Worm (Caenorhabditis elegans) whole organism, L3 larva: ENCODE results near the gene ZC317.6.

Experiments
- aly-2 ChIP-seq: fragments of 150-350 bp; optimal IDR thresholded peaks from 2 replicates; lab custom pipeline; 2014; ENCODE audit warnings: missing biosample characterization, missing genetic modification characterization
- fos-1 ChIP-seq: fragments of 150-350 bp; optimal IDR thresholded peaks from 2 replicates; lab custom pipeline; 2014; ENCODE audit warnings: missing biosample characterization, missing genetic modification characterization
- lin-39 ChIP-seq: fragments of 150-350 bp; optimal IDR thresholded peaks from 2 replicates; lab custom pipeline; 2018; ENCODE audit warnings: missing biosample characterization, missing genetic modification reagents, missing genetic modification characterization
- skn-1 ChIP-seq: fragments of 150-350 bp; optimal IDR thresholded peaks from 2 replicates; lab custom pipeline; 2014; ENCODE audit warnings: missing biosample characterization, missing genetic modification characterization
- unc-39 ChIP-seq: sonication (generic microtip); optimal IDR thresholded peaks from 4 replicates; lab custom pipeline; 2017; ENCODE audit warnings: missing biosample characterization, missing genetic modification characterization
- ztf-4 ChIP-seq: fragments of 150-350 bp; optimal IDR thresholded peaks from 2 replicates; lab custom pipeline; 2014; ENCODE audit warnings: missing biosample characterization, missing genetic modification characterization

DNA sequence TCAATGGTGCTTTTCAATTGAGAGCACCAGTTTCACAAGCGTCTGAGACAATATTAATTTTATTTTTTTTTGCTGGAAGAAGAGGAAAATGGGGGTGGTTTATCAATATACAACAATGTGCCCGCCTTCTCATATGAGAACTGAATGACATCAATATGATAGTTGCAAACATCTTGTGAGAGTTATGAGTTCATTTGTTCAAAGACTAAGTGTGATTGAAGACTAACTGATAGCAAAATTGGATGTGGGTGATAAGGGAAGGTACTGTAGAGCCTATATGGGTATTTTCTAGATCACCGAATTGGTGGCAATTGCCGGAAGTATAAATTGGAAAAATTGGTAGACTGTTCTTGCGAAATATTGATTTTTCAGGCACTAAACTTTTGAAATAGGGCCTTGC lies 44.2 kb upstream of the ZC317.6 start:
- TF ChIP-seq ztf-4 (tag; lab: Kevin White, UChicago) (no peak), lin-39 (tag; lab: Kevin White, UChicago) (no peak), unc-39 (no peak), skn-1 (tag; lab: Kevin White, UChicago) (no peak), fos-1 (tag; lab: Kevin White, UChicago) (no peak), aly-2 (tag; lab: Kevin White, UChicago) (no peak)
